Worm (Caenorhabditis elegans) whole organism, dauer: ENCODE results near the gene F47B8.3.
"Not testable (repeated sequence)": the region's sequence is repeated elsewhere in the genome, so short reads cannot be mapped to it uniquely, and the experiment has no call there.

ENCODE experiments used
- unc-62 ChIP-seq: sonication (generic microtip); optimal IDR thresholded peaks from 2 replicates; lab custom pipeline; 2017; ENCODE audit warnings: missing biosample characterization, missing genetic modification reagents, missing genetic modification characterization

F47B8.3 gene

DNA sequence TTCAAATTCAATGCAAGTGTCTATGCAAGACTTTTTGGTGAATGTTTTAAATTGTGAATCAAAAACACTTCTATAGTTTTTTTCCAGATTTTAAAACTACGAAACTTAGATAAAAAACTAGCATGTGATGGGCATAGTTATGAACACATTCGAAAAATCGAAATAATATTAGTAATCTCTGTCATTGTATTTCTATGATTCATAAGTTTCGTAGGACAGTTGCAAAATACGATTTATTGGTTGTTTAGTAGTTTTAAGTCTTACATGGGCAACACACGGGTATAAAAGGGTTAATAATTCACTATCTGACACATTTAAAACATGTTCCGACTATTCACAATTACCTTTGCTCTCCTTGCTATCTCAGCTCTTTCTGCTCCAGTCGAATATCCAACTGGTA lies 14.6 kb downstream of the F47B8.3 start, which contains the start of gene spig-5:
Gene spig-5, plus strand, starts transcription at position 301 of the 400 bp plus-strand sequence.
- not testable (repeated sequence) for TF ChIP-seq unc-62 (GFP tag; lab: Kevin White, UChicago)

DNA sequence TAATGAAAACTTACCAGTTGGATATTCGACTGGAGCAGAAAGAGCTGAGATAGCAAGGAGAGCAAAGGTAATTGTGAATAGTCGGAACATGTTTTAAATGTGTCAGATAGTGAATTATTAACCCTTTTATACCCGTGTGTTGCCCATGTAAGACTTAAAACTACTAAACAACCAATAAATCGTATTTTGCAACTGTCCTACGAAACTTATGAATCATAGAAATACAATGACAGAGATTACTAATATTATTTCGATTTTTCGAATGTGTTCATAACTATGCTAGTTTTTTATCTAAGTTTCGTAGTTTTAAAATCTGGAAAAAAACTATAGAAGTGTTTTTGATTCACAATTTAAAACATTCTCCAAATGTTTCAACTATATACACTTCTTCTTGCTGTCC lies 16.0 kb downstream of the F47B8.3 start, which contains the start of gene spig-4:
Gene spig-4, minus strand, starts transcription at position 101 of the 400 bp plus-strand sequence.
- not testable (repeated sequence) for TF ChIP-seq unc-62 (GFP tag; lab: Kevin White, UChicago)

DNA sequence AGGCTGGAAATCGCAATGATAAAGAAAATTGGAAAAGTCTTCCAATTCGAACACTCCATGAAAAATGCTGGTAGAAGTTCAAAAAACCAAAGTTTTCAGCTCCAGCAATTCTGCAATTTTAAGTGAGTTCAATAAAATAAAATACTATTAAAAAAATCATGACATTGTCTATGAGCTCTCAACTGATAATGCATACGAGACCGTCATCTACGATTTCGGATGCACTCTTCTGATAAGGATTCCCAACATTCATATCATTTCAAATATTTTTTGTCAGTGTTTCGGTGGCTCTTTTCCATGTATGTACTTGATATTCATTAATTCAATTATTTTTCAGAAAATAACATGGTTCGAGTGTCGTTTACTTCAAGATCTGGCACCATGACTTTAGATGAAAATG lies 21.7 kb downstream of the F47B8.3 start, which contains the start of gene F14D7.6:
Gene F14D7.6, plus strand, starts transcription at position 338 of the 400 bp plus-strand sequence.
- TF ChIP-seq unc-62 (GFP tag; lab: Kevin White, UChicago): no peak

DNA sequence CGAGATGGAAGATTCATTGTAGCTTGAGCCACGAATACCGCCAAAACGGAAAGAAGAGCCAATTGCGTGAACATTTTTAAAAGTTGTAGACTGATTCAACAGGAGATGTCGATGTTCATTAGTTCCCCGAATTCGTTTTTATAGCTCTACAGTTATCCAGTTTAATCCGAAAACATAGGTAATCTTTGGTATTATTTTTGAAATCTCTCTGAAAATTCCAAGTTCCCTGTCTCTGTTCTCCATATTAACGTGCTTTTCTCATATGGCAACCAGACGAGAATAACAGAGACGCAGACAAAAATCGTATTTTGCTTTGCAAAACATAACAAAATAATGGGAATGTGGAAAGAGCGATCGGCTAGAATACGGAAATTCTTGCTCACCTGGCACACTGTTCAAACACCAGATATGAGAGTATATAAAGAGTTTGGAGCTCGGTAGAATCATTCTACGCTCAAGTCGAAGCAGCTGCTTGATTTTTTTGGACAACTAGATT lies 23.2 kb downstream of the F47B8.3 start, which contains the start of the genes spig-3 and F14D7.12:
Gene spig-3, minus strand, starts transcription at position 101 of the 496 bp plus-strand sequence.
Gene F14D7.12, plus strand, starts transcription at position 446 of the 496 bp plus-strand sequence.
- TF ChIP-seq unc-62 (GFP tag; lab: Kevin White, UChicago): no peak

DNA sequence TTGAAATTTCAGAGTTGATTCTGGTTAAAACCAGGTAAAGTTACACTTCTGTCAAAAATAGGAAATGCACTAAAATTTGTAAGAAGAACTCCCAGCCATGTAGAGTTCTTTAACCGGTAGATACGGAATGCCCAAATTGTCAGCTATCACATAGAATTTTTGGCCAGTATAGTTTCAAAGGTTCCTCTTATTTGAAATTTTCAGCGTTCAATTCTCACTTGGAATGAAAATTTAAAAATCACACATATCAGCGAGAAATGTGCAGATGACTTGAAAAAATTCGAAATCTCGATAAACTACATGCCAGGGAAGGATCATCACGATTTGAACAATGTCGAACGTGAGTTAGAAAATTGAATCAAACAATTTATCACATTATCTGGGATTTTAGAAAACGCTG lies 26.3 kb downstream of the F47B8.3 start, which contains the start of gene F14D7.3:
Gene F14D7.3, plus strand, starts transcription at position 301 of the 400 bp plus-strand sequence.
- no peak for TF ChIP-seq unc-62 (GFP tag; lab: Kevin White, UChicago)

DNA sequence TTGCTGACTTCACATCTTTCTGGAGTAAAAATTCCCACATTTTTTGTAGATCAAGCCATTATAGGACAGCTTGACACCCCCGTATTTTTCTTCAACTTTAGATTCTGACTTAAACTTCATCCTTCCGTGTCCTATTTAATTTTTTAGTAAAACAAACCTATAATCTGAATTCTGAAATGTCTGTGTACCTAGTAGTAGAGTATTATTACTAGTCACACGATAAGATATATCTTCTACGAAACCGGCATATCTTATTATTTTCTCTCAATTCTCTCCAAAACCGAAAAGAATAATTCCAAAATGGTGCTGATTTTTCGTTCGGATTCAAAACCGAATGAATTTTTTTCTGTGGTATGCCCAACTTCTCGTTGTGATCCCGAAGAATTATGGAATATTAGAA lies 28.4 kb downstream of the F47B8.3 start, which contains the start of gene F14D7.9:
Gene F14D7.9, plus strand, starts transcription at position 301 of the 400 bp plus-strand sequence.
- TF ChIP-seq unc-62 (GFP tag; lab: Kevin White, UChicago): no peak

DNA sequence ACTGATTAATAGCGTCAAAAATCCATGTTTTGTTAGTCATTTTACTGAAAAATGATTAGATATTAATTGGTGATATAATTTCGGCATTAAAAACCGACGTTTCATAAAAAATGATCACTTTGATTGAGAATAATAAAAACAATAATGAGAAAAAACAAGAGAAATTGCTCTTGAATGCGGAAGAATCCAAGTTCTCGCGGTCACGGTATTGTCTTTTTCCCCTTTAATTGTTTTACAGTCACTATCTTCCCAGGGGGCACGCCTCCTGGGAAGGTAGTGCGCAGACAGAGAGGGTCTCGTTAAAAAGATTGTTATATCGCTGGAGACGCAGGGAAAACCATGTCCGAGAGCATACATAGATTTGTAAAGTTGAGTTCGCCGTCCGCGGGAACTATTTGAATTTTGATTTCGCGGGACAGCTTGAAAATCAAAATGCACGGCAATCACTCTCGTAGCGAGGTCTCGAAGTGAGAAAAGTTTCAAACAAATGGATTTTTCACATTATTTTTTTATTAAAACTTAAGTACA lies 29.1 kb downstream of the F47B8.3 start, which contains the start of gene F14D7.2:
Gene F14D7.2, minus strand, starts transcription at position 51 of the 528 bp plus-strand sequence.
- TF ChIP-seq unc-62 (GFP tag; lab: Kevin White, UChicago): no peak

DNA sequence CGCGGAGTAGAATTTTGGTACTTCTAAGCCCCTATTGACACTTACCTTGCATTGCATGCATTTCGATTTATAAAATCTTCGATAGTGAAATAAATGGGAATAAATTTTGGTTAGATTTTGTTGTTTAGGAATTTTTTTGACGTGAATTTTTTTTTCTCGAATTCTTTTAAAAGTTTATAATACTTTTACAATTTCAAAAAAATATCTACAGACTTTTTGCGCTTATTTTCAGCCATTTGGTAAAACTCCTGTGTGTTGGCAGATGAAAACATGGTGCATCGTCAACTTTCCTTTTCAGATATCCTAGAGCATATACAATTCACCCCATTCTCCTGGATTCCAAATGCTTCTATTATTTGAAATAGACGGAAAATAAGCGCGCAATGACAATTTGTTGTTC lies 32.2 kb downstream of the F47B8.3 start, which contains the start of gene F14D7.18:
Gene F14D7.18, minus strand, starts transcription at position 101 of the 400 bp plus-strand sequence.
- no peak for TF ChIP-seq unc-62 (GFP tag; lab: Kevin White, UChicago)

DNA sequence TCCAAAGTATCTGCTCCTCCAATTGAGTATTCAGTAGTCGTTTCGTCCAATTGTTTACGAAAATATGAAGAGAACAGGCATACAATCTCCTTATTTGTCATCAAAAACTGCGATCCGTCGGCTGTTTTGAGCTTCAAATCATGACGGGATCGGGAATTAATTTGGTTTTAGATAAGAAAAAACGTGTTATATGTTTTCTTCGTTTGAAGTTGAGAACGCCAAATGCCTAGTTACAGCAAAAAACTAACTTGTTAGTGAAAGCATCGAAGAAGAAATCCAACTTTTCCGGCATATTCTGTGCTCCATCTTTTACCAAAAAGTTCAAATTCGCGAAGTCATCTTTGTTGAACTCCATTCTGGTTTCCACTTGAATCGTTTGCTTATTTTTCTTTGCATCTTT lies 33.4 kb downstream of the F47B8.3 start, which contains the start of gene F14D7.1:
Gene F14D7.1, minus strand, starts transcription at position 101 of the 400 bp plus-strand sequence.
- TF ChIP-seq unc-62 (GFP tag; lab: Kevin White, UChicago): no peak

DNA sequence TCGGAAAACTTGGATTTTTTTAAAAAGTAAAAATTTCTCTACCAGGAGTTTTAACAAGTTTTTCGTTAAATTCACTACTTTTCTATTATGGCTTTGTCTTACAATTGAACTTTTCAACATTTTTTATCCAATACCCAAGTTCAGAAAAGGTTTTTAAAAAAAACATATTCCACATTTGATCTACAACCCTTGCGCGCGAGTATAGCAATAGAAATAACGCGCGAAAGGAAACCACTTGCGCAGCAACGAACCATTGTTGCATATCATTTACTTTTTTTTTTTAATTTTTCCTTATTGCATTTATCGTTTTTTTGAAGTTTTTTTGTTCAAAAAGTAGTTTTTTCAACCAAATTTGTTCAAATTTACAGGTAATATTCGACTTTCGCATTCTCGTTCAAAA lies 37.0 kb downstream of the F47B8.3 start, which contains the start of gene F40G12.11:
Gene F40G12.11, plus strand, starts transcription at position 369 of the 400 bp plus-strand sequence.
- TF ChIP-seq unc-62 (GFP tag; lab: Kevin White, UChicago): no peak

DNA sequence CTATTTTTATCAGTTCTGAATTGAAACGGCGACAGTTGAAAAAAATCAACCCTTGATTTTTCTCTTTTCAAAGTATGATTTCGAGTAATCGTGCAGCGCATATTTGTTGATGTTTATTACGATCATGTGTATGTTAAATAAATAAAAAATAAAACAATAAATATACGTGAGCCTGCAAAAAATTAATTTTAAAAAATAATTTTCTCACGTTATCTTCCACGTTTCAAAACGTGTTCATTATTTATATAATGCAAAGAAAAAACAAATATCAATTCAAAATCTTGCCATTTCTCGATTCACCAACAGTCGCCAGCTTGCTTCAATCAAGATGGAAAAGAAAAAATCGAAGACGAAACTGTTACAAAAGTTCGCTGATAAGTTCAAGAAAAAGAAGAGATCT lies 39.6 kb downstream of the F47B8.3 start, which contains the start of gene F40G12.10:
Gene F40G12.10, plus strand, starts transcription at position 301 of the 400 bp plus-strand sequence.
- TF ChIP-seq unc-62 (GFP tag; lab: Kevin White, UChicago): no peak

DNA sequence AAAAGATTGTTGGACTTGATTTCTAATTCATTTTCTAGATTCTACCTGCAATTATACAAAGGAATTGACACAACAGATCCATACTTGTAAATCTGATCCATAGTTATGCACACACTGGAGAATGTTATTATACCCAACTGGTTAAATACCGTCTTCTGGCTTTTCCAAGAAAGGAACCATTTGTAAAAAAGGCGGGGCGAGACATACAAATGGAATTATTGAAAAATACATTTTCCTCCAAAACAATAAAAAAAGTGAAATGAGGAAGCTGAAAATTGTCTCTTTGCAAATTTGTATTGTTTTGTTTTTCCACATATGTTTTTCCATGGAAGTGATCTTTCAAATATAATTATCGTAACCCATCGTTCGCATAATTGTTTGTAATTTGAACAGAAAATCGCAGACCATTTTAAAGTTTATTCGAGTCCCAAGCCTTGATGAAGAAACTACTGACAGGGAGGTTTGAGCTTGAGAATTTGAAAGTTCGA lies 40.5 kb downstream of the F47B8.3 start, which contains the start of the genes srt-74 and F40G12.9:
Gene srt-74, minus strand, starts transcription at position 101 of the 488 bp plus-strand sequence.
Gene F40G12.9, plus strand, starts transcription at position 438 of the 488 bp plus-strand sequence.
- no peak for TF ChIP-seq unc-62 (GFP tag; lab: Kevin White, UChicago)

DNA sequence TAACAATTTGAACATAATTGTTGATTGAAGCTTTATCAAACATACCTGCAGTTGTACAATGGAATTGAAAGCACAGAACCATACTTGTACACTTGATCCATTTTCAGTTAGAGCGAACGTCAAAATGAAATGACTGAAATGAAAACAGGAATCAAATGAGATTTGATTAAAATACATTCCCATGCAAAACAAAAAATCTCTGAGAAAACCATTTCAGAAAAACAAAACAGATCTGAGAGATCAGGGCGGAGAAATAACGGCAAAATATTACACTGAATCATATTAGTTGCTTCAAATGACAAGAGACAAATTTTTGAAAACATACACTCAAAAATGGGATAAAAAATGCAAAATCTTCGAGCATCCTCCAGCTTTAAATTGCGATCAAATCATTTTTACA lies 43.0 kb downstream of the F47B8.3 start, which contains the start of gene srt-33:
Gene srt-33, minus strand, starts transcription at position 101 of the 400 bp plus-strand sequence.
- TF ChIP-seq unc-62 (GFP tag; lab: Kevin White, UChicago): no peak

DNA sequence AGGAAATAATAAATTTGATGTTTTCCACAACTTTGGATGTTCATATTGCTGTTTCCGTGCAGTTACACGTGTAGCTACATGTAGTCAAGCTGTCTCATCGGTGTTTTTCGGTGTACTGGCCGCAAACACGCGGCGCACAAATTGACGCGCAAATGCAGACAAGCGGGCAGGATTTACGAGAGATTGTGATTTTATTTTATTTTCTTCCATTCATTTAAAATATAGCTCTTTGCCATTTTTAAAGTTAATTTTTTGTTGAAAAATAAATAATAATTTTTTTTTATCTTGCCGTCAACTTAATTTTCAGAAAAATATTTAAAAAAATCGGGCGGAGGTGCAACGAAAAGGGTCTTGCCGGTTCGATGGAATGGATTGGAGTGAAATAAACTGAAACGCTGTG lies 48.5 kb downstream of the F47B8.3 start, which contains the start of gene F40G12.7:
Gene F40G12.7, plus strand, starts transcription at position 301 of the 400 bp plus-strand sequence.
- TF ChIP-seq unc-62 (GFP tag; lab: Kevin White, UChicago): not testable (repeated sequence)

DNA sequence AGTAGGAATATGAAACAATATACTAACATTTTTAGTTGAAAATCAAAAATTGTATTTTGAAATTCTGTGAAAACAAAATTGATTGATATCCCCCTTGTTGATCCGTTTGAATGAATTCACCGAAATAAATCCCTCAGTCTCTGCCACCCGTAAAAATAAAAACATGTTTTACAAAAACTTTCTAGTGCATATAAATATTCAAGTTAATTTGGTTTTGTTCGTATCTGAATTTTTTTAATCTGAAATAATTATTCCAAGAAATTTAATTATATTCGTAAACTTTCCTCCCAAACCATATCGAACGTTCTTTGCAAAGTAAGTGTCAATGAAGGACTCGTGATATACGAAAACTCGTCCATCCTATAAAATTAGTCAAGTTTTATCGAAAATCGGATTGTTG lies 49.8 kb downstream of the F47B8.3 start, which contains the start of gene F40G12.6:
Gene F40G12.6, minus strand, starts transcription at position 101 of the 400 bp plus-strand sequence.
- TF ChIP-seq unc-62 (GFP tag; lab: Kevin White, UChicago): no peak
